Worm (Caenorhabditis elegans): ENCODE measurements around the gene pgm-1.

Gene pgm-1

ce11 chrII:4902035-4902434, 12.8 kb downstream of the pgm-1 start, which contains the start of gene R05F9.9 (continued):
- TF ChIP-seq ceh-63 (GFP tag; optimal IDR thresholded peaks at IDR 0.05) (no peak), tbx-2 (tag; optimal IDR thresholded peaks at IDR 0.05) (peak; percentile 3), lin-35 (GFP tag; optimal IDR thresholded peaks at IDR 0.05) (peak; percentile 33 to 67), lir-3 (tag; optimal IDR thresholded peaks at IDR 0.05; ENCODE audit: poor library complexity) (no peak), ztf-4 (tag; optimal IDR thresholded peaks at IDR 0.05) (no peak), lin-13 (GFP tag; optimal IDR thresholded peaks at IDR 0.05) (no peak), nhr-71 (tag; optimal IDR thresholded peaks at IDR 0.05) (peak; percentile 52), ceh-82 (tag; optimal IDR thresholded peaks at IDR 0.05) (peak in 1 of 3 experiments; percentile 40), fos-1 (tag; optimal IDR thresholded peaks at IDR 0.05) (no peak), lin-39 (tag; optimal IDR thresholded peaks at IDR 0.05) (no peak), nhr-84 (tag; optimal IDR thresholded peaks at IDR 0.05) (no peak), nhr-85 (tag) (peak; percentile 63), ztf-11 (tag; optimal IDR thresholded peaks at IDR 0.05) (no peak), hpl-2 (GFP tag; optimal IDR thresholded peaks at IDR 0.05) (no peak), mdl-1 (tag; optimal IDR thresholded peaks at IDR 0.05) (no peak), mef-2 (tag; optimal IDR thresholded peaks at IDR 0.05) (no peak), xbp-1 (tag; optimal IDR thresholded peaks at IDR 0.05) (peak; percentile 7), unc-130 (tag; optimal IDR thresholded peaks at IDR 0.05) (no peak), elt-3 (tag; optimal IDR thresholded peaks at IDR 0.05) (no peak), skn-1 (tag; optimal IDR thresholded peaks at IDR 0.05) (peak; percentile 35), fkh-10 (GFP tag; optimal IDR thresholded peaks at IDR 0.05) (no peak), nhr-237 (tag; optimal IDR thresholded peaks at IDR 0.05) (no peak), isw-1 (GFP tag; IDR thresholded peaks at IDR 0.05) (no peak), egl-13 (tag; optimal IDR thresholded peaks at IDR 0.05) (no peak), ama-1 (optimal IDR thresholded peaks at IDR 0.05) (peak; percentile 61), dsc-1 (tag; optimal IDR thresholded peaks at IDR 0.05) (no peak), ceh-8 (GFP tag; optimal IDR thresholded peaks at IDR 0.05) (no peak), nhr-19 (GFP tag; conservative IDR thresholded peaks at IDR 0.05) (no peak), alr-1 (tag; optimal IDR thresholded peaks at IDR 0.05; ENCODE audit: borderline replicate concordance) (no peak), aha-1 (tag; optimal IDR thresholded peaks at IDR 0.05) (no peak), zag-1 (tag; optimal IDR thresholded peaks at IDR 0.05) (no peak), aly-2 (tag; optimal IDR thresholded peaks at IDR 0.05) (peak; percentile 24), mab-9 (GFP tag; IDR thresholded peaks at IDR 0.05) (no peak), ceh-88 (GFP tag; IDR thresholded peaks at IDR 0.05) (no peak), lin-14 (GFP tag; optimal IDR thresholded peaks at IDR 0.05) (peak; percentile 25), nhr-11 (tag; optimal IDR thresholded peaks at IDR 0.05) (no peak), pag-3 (tag; optimal IDR thresholded peaks at IDR 0.05; ENCODE audit: borderline replicate concordance, insufficient read depth) (no peak), dpl-1 (GFP tag; optimal IDR thresholded peaks at IDR 0.05) (peak; percentile 24 to 73 (median 28)), snpc-4 (tag; optimal IDR thresholded peaks at IDR 0.05) (no peak), C16A3.4 (tag; optimal IDR thresholded peaks at IDR 0.05) (no peak), sptf-1 (tag; optimal IDR thresholded peaks at IDR 0.05) (no peak), blmp-1 (tag; optimal IDR thresholded peaks at IDR 0.05) (peak; percentile 37), mep-1 (tag; optimal IDR thresholded peaks at IDR 0.05) (peak; percentile 62), rnt-1 (tag; optimal IDR thresholded peaks at IDR 0.05) (peak; percentile 8), nhr-20 (tag; optimal IDR thresholded peaks at IDR 0.05) (peak; percentile 1), swsn-7 (tag; optimal IDR thresholded peaks at IDR 0.05) (no peak), nhr-90 (tag; optimal IDR thresholded peaks at IDR 0.05; ENCODE audit: poor library complexity) (peak; percentile 4), nhr-28 (tag; optimal IDR thresholded peaks at IDR 0.05) (no peak), lin-15B (tag; optimal IDR thresholded peaks at IDR 0.05) (no peak)

Measured in whole organism, L1 larva.